Worm (Caenorhabditis elegans) whole organism, late embryonic: ENCODE results near the gene C08G5.7.

ENCODE experiments used
- C08G9.2 ChIP-seq: sonication (generic microtip); optimal IDR thresholded peaks from 2 replicates; lab custom pipeline; 2016; ENCODE audit warnings: mild to moderate bottlenecking, missing genetic modification characterization, moderate library complexity, missing compliant biosample characterization
- C38D4.7 ChIP-seq: fragments of 200-800 bp; sonication (Bioruptor generic); optimal IDR thresholded peaks from 2 replicates; lab custom pipeline; 2018; ENCODE audit warnings: mild to moderate bottlenecking, missing genetic modification characterization, moderate library complexity, missing compliant biosample characterization
- K09A11.1 ChIP-seq: sonication (generic microtip); optimal IDR thresholded peaks from 2 replicates; lab custom pipeline; 2017; ENCODE audit warnings: antibody characterized with exemption, mild to moderate bottlenecking, missing genetic modification characterization, missing compliant biosample characterization; ENCODE audit not compliant: insufficient read depth
- ceh-18 ChIP-seq: sonication (generic microtip); optimal IDR thresholded peaks from 2 replicates; lab custom pipeline; 2016; ENCODE audit warnings: missing genetic modification characterization, missing compliant biosample characterization
- ceh-19 ChIP-seq: fragments of 200-800 bp; sonication (Bioruptor generic); optimal IDR thresholded peaks from 2 replicates; lab custom pipeline; 2018; ENCODE audit warnings: mild to moderate bottlenecking, missing genetic modification characterization, missing compliant biosample characterization
- ceh-22 ChIP-seq: sonication (generic microtip); optimal IDR thresholded peaks from 2 replicates; lab custom pipeline; 2017; ENCODE audit warnings: missing biosample characterization, missing genetic modification characterization
- ceh-24 ChIP-seq: sonication (generic microtip); optimal IDR thresholded peaks from 2 replicates; lab custom pipeline; 2016; ENCODE audit warnings: mild to moderate bottlenecking, missing genetic modification characterization, missing compliant biosample characterization
- ceh-30 ChIP-seq: fragments of 150-350 bp; optimal IDR thresholded peaks from 2 replicates; lab custom pipeline; 2014; ENCODE audit warnings: missing biosample characterization, missing genetic modification characterization
- ceh-31 ChIP-seq: sonication (generic microtip); optimal IDR thresholded peaks from 2 replicates; lab custom pipeline; 2016; ENCODE audit warnings: missing genetic modification characterization, missing compliant biosample characterization
- ceh-34 ChIP-seq: sonication (generic microtip); optimal IDR thresholded peaks from 2 replicates; lab custom pipeline; 2016; ENCODE audit warnings: mild to moderate bottlenecking, missing genetic modification characterization, missing compliant biosample characterization
- ceh-45 ChIP-seq: fragments of 200-800 bp; sonication (Bioruptor generic); IDR thresholded peaks from 2 replicates; pipeline ENCODE4 v1.3.6; 2022; ENCODE audit warnings: missing genetic modification reagents, missing genetic modification characterization, missing compliant biosample characterization
- ceh-6 ChIP-seq: fragments of 200-800 bp; sonication (Bioruptor generic); optimal IDR thresholded peaks from 2 replicates; lab custom pipeline; 2018; ENCODE audit warnings: mild to moderate bottlenecking, missing genetic modification characterization, missing compliant biosample characterization
- ceh-9 ChIP-seq: sonication (generic microtip); optimal IDR thresholded peaks from 2 replicates; lab custom pipeline; 2016; ENCODE audit warnings: mild to moderate bottlenecking, missing genetic modification characterization, inconsistent platforms, missing compliant biosample characterization
- che-1 ChIP-seq: sonication (generic microtip); optimal IDR thresholded peaks from 2 replicates; lab custom pipeline; 2016; ENCODE audit warnings: mild to moderate bottlenecking, missing genetic modification characterization, missing compliant biosample characterization
- dmd-4 ChIP-seq: sonication (generic microtip); optimal IDR thresholded peaks from 2 replicates; lab custom pipeline; 2016; ENCODE audit warnings: borderline replicate concordance, missing genetic modification characterization, missing compliant biosample characterization
- elt-2 ChIP-seq: sonication (generic microtip); optimal IDR thresholded peaks from 2 replicates; lab custom pipeline; 2016; ENCODE audit warnings: missing genetic modification reagents, missing genetic modification characterization, missing compliant biosample characterization
- elt-4 ChIP-seq: sonication (generic microtip); optimal IDR thresholded peaks from 2 replicates; lab custom pipeline; 2016; ENCODE audit warnings: missing genetic modification characterization, missing compliant biosample characterization
- ets-4 ChIP-seq: sonication (generic microtip); optimal IDR thresholded peaks from 2 replicates; lab custom pipeline; 2016; ENCODE audit warnings: missing genetic modification characterization, missing compliant biosample characterization
- eyg-1 ChIP-seq: sonication (generic microtip); optimal IDR thresholded peaks from 2 replicates; lab custom pipeline; 2016; ENCODE audit warnings: missing genotype, missing genetic modification characterization, missing compliant biosample characterization
- fax-1 ChIP-seq: sonication (generic microtip); optimal IDR thresholded peaks from 2 replicates; lab custom pipeline; 2016; ENCODE audit warnings: missing genotype, missing genetic modification characterization, missing compliant biosample characterization
- hlh-13 ChIP-seq: fragments of 200-800 bp; sonication (Bioruptor generic); optimal IDR thresholded peaks from 2 replicates; lab custom pipeline; 2018; ENCODE audit warnings: mild to moderate bottlenecking, missing genetic modification characterization, missing compliant biosample characterization
- hlh-15 ChIP-seq: sonication (generic microtip); optimal IDR thresholded peaks from 2 replicates; lab custom pipeline; 2016; ENCODE audit warnings: missing genetic modification characterization, missing compliant biosample characterization
- hlh-30 ChIP-seq: sonication (generic microtip); optimal IDR thresholded peaks from 2 replicates; lab custom pipeline; 2017; ENCODE audit warnings: antibody characterized with exemption, missing genetic modification characterization, missing compliant biosample characterization; ENCODE audit not compliant: insufficient read depth
- hlh-6 ChIP-seq: sonication (generic microtip); optimal IDR thresholded peaks from 2 replicates; lab custom pipeline; 2016; ENCODE audit warnings: missing genotype, missing genetic modification characterization, missing compliant biosample characterization
- hlh-8 ChIP-seq: sonication (generic microtip); optimal IDR thresholded peaks from 2 replicates; lab custom pipeline; 2016; ENCODE audit warnings: missing genotype, missing genetic modification characterization, missing compliant biosample characterization
- lim-6 ChIP-seq: sonication (generic microtip); optimal IDR thresholded peaks from 2 replicates; lab custom pipeline; 2016; ENCODE audit warnings: missing genetic modification characterization, missing compliant biosample characterization
- mec-3 ChIP-seq: sonication (generic microtip); optimal IDR thresholded peaks from 2 replicates; lab custom pipeline; 2016; ENCODE audit warnings: borderline replicate concordance, missing genetic modification characterization, missing compliant biosample characterization
- npax-4 ChIP-seq: sonication (generic microtip); optimal IDR thresholded peaks from 2 replicates; lab custom pipeline; 2016; ENCODE audit warnings: missing genetic modification characterization, missing compliant biosample characterization
- odd-2 ChIP-seq: sonication (generic microtip); optimal IDR thresholded peaks from 2 replicates; lab custom pipeline; 2017; ENCODE audit warnings: antibody characterized with exemption, mild to moderate bottlenecking, missing genetic modification characterization, missing compliant biosample characterization
- pag-3 ChIP-seq: sonication (generic microtip); optimal IDR thresholded peaks from 2 replicates; lab custom pipeline; 2016; ENCODE audit warnings: missing compliant biosample characterization, missing genetic modification characterization, borderline replicate concordance
- pqm-1 ChIP-seq: sonication (generic microtip); optimal IDR thresholded peaks from 2 replicates; lab custom pipeline; 2016; ENCODE audit warnings: missing genetic modification characterization, missing compliant biosample characterization
- pros-1 ChIP-seq: fragments of 150-350 bp; optimal IDR thresholded peaks from 2 replicates; lab custom pipeline; 2014; ENCODE audit warnings: missing biosample characterization, missing genetic modification reagents, missing genetic modification characterization
- ref-2 ChIP-seq: sonication (generic microtip); optimal IDR thresholded peaks from 2 replicates; lab custom pipeline; 2016; ENCODE audit warnings: missing genetic modification characterization, missing compliant biosample characterization
- rnt-1 ChIP-seq: sonication (generic microtip); optimal IDR thresholded peaks from 2 replicates; lab custom pipeline; 2016; ENCODE audit warnings: missing genetic modification characterization, missing compliant biosample characterization
- sdc-2 ChIP-seq: sonication (generic microtip); optimal IDR thresholded peaks from 2 replicates; lab custom pipeline; 2016; ENCODE audit warnings: missing genotype, missing genetic modification characterization, missing compliant biosample characterization
- syd-9 ChIP-seq: sonication (generic microtip); optimal IDR thresholded peaks from 2 replicates; lab custom pipeline; 2016; ENCODE audit warnings: mild to moderate bottlenecking, missing genetic modification characterization, moderate library complexity, missing compliant biosample characterization
- unc-3 ChIP-seq, 2 experiments: fragments of 200-800 bp in 1 of 2; sonication (Bioruptor generic) in 1 of 2; sonication (generic microtip) in 1 of 2; conservative IDR thresholded peaks in 1 of 2; optimal IDR thresholded peaks in 1 of 2; 2 replicates each; pipeline versions ENCODE4 v1.3.6 to Lab custom; 2016 to 2022; ENCODE audit warnings: missing compliant biosample characterization in 2 of 2, missing genetic modification characterization in 2 of 2, missing genetic modification reagents in 1 of 2
- zip-5 ChIP-seq: sonication (generic microtip); optimal IDR thresholded peaks from 2 replicates; lab custom pipeline; 2016; ENCODE audit warnings: missing genetic modification characterization, missing compliant biosample characterization
- ztf-16 ChIP-seq: sonication (generic microtip); optimal IDR thresholded peaks from 2 replicates; lab custom pipeline; 2017; ENCODE audit warnings: missing genetic modification characterization, missing compliant biosample characterization

The C08G5.7 gene

DNA sequence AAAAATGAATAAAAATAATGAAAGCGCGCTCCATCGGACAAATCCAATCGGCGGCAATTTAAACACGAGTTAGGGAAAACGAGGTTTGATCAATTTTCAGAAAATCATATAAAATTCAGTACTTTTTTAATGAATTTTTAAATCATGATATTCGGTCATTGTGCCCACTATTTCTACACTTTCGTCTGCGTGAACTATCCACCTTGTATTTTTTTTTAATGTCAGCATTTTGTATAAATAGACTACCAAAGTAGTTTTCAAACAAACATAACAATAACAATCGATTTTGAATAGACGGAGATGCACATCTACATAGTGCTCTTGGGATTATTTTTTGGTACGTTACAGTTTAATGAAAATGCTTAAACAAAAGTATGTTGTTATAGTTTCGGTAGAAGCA, 23.0 kb upstream of the C08G5.7 start, which contains the start of gene F46F5.15:
Gene F46F5.15 (plus strand): TSS at position 301 of the 400 bp plus-strand sequence.
- TF ChIP-seq pag-3 (tag; lab: Kevin White, UChicago) (no peak), sdc-2 (no peak), ets-4 (no peak), ceh-34 (tag; lab: Kevin White, UChicago) (no peak), C08G9.2 (no peak), ref-2 (no peak), rnt-1 (tag; lab: Kevin White, UChicago) (no peak), elt-4 (no peak), lim-6 (tag; lab: Kevin White, UChicago) (no peak), fax-1 (tag; lab: Kevin White, UChicago) (no peak), hlh-13 (GFP tag; lab: Kevin White, UChicago) (no peak), ceh-6 (GFP tag; lab: Kevin White, UChicago) (no peak), ceh-9 (no peak), ceh-22 (tag; lab: Kevin White, UChicago) (no peak), ceh-45 (GFP tag; lab: Robert Waterston, UW) (no peak)

DNA sequence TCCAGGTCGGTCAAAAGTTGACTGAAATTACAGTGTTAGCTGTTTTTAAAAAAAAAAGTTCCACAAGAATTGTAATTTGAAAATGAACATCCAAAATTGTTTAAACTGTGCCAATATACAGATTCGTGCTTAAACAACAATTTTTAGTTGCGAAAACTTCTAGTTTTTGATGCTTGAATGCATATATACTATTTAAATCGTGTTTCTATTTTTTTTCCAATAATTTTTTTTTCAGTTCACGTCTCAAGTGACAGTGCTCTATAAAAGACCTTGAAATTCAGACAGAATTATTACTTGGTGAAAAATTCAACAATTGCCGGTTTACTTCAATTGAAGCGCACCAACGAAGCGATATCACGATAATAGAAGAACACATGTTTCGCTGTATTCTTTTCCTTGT, 21.8 kb upstream of the C08G5.7 start, which contains the start of gene F46F5.16:
Gene F46F5.16 (plus strand): TSS at position 301 of the 400 bp plus-strand sequence.
- TF ChIP-seq K09A11.1 (tag; lab: Kevin White, UChicago) (no peak), hlh-30 (no peak), dmd-4 (tag; lab: Kevin White, UChicago) (no peak), hlh-13 (GFP tag; lab: Kevin White, UChicago) (no peak), ceh-18 (tag; lab: Kevin White, UChicago) (no peak), ceh-31 (tag; lab: Kevin White, UChicago) (no peak)

ce11 chrII:783532-783931, 18.4 kb upstream of the C08G5.7 start, which contains the start of gene Y39F10A.6:
Y39F10A.6 (minus strand) TSS chrII:783632.
- TF ChIP-seq syd-9 (tag; lab: Kevin White, UChicago) (no peak), elt-4 (no peak), K09A11.1 (tag; lab: Kevin White, UChicago) (no peak), ceh-19 (GFP tag; lab: Kevin White, UChicago) (no peak), mec-3 (tag; lab: Kevin White, UChicago) (no peak), che-1 (tag; lab: Kevin White, UChicago) (no peak), C08G9.2 (no peak), pag-3 (tag; lab: Kevin White, UChicago) (no peak), hlh-6 (tag; lab: Kevin White, UChicago) (no peak), hlh-8 (tag; lab: Kevin White, UChicago) (no peak), zip-5 (tag; lab: Kevin White, UChicago) (no peak), pros-1 (tag; lab: Kevin White, UChicago) (no peak), ceh-30 (tag; lab: Kevin White, UChicago) (no peak), npax-4 (no peak), unc-3 (GFP tag; conservative IDR thresholded peaks at IDR 0.05; lab: Robert Waterston, UW) (no peak), unc-3 (tag; optimal IDR thresholded peaks at IDR 0.05; lab: Kevin White, UChicago) (no peak), ceh-24 (tag; lab: Kevin White, UChicago) (no peak), C38D4.7 (no peak), ztf-16 (tag; lab: Kevin White, UChicago) (no peak)

DNA sequence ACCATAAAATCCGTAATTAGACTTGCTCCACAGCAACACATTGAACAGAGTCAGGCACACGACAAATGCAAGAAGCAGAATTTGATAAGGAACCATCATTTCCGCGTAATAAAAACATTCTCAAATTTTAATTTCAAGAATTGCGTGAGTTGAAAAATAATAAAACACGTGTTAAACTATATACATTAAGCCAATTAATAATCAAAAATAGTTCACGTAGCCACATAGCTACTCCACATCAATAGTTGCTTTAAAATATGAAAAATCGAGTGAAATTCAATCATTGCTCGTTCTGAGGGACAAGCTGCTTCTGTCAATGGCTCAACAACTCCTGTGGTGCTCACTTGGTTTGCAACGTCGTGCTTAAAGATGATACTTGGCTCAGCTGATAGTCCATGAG, 17.8 kb upstream of the C08G5.7 start, which contains the start of gene Y39F10A.3:
Gene Y39F10A.3 (minus strand): TSS at position 101 of the 400 bp plus-strand sequence.
- TF ChIP-seq pqm-1 (tag; lab: Kevin White, UChicago), result no peak
- no peak for TF ChIP-seq elt-2 (tag; lab: Kevin White, UChicago)
- TF ChIP-seq K09A11.1 (tag; lab: Kevin White, UChicago), result no peak
- TF ChIP-seq ets-4, result no peak
- no peak for TF ChIP-seq ceh-18 (tag; lab: Kevin White, UChicago)
- no peak for TF ChIP-seq odd-2 (tag; lab: Kevin White, UChicago)
- TF ChIP-seq ceh-34 (tag; lab: Kevin White, UChicago), result no peak
- no peak for TF ChIP-seq hlh-6 (tag; lab: Kevin White, UChicago)
- no peak for TF ChIP-seq eyg-1
- TF ChIP-seq hlh-15 (tag; lab: Kevin White, UChicago), result no peak
